Fruit fly (Drosophila melanogaster) whole organism: ENCODE data around the gene CG6254.

Experiments
- CG8478 ChIP-seq: fragments of >200 bp; optimal IDR thresholded peaks from 2 replicates; lab custom pipeline; 2018; ENCODE audit warnings: inconsistent platforms
- EcR ChIP-seq, 2 experiments: fragments of >200 bp; optimal IDR thresholded peaks; 2 replicates each; lab custom pipeline; 2017; ENCODE audit warnings: missing biosample characterization in 2 of 2, missing genetic modification characterization in 2 of 2, missing genetic modification reagents in 2 of 2
- psq ChIP-seq: fragments of >200 bp; optimal IDR thresholded peaks from 2 replicates; lab custom pipeline; 2017
- usp ChIP-seq: fragments of >200 bp; optimal IDR thresholded peaks from 2 replicates; lab custom pipeline; 2017; ENCODE audit warnings: missing biosample characterization, missing genetic modification characterization, mixed read lengths

DNA sequence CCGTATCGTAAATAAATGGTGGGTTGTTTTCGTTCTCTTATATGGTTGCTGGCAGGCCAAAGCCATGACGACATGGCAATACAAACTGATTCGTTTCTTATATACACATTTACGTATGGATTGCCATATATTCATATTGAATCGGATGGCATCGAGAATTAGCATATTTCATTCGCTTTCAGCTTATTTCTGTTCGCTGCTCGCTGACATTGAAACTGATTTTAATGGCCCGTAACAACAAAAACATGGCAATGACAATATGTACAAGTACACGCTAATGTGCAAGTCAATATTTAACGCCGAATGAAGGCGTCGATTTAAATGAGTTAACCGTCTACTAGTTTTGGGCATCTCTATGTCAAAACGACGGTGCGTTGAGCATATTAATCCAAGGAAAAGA lies 24.9 kb upstream of the CG6254 start:
- TF ChIP-seq psq (lab: Kevin White, UChicago) (no peak), CG8478 (lab: Kevin White, UChicago) (no peak), EcR (GFP tag; optimal IDR thresholded peaks at IDR 0.05; lab: Kevin White, UChicago) (no peak), usp (GFP tag; lab: Kevin White, UChicago) (no peak)
